Worm (Caenorhabditis elegans) whole organism, young adult: ENCODE results near the gene vms-1.

Experiments
- B0035.1 ChIP-seq: sonication (generic microtip); optimal IDR thresholded peaks from 2 replicates; lab custom pipeline; 2016; ENCODE audit warnings: missing genetic modification characterization, mild to moderate bottlenecking, missing compliant biosample characterization, missing genotype, missing genetic modification reagents
- D2030.7 ChIP-seq: fragments of 200-800 bp; sonication (Bioruptor generic); IDR thresholded peaks from 2 replicates; pipeline ENCODE4 v1.3.6; 2022; ENCODE audit warnings: missing genetic modification reagents, missing genetic modification characterization, missing compliant biosample characterization
- Y53F4B.3 ChIP-seq: fragments of 200-800 bp; sonication (Bioruptor generic); IDR thresholded peaks from 2 replicates; pipeline ENCODE4 v1.3.6; 2022; ENCODE audit warnings: missing genetic modification reagents, missing genetic modification characterization, missing compliant biosample characterization
- Y67H2A.10 ChIP-seq: fragments of 200-800 bp; sonication (Bioruptor generic); conservative IDR thresholded peaks from 2 replicates; pipeline ENCODE4 v1.3.6; 2022; ENCODE audit warnings: missing genetic modification reagents, missing genetic modification characterization, missing compliant biosample characterization
- ama-1 ChIP-seq, 3 experiments: fragments of 150-350 bp in 1 of 3; sonication (generic microtip) in 2 of 3; optimal IDR thresholded peaks; 2 replicates each; lab custom pipeline; 2014 to 2018; ENCODE audit warnings: missing biosample characterization in 2 of 3, missing genetic modification characterization in 2 of 3, missing genetic modification reagents in 2 of 3
- attf-3 ChIP-seq: fragments of 200-800 bp; sonication (Bioruptor generic); conservative IDR thresholded peaks from 2 replicates; pipeline ENCODE4 v1.3.6; 2022; ENCODE audit warnings: missing genetic modification reagents, missing genetic modification characterization, missing compliant biosample characterization
- cebp-1 ChIP-seq, 2 experiments: fragments of 200-800 bp in 1 of 2; sonication (Bioruptor generic) in 1 of 2; sonication (generic microtip) in 1 of 2; IDR thresholded peaks in 1 of 2; optimal IDR thresholded peaks in 1 of 2; 2 replicates each; pipeline versions ENCODE4 v1.3.6 to Lab custom; 2017 to 2022; ENCODE audit warnings: missing compliant biosample characterization in 2 of 2, missing genetic modification characterization in 2 of 2, mild to moderate bottlenecking in 1 of 2, missing genetic modification reagents in 1 of 2, moderate library complexity in 1 of 2
- nhr-120 ChIP-seq: fragments of 200-800 bp; sonication (Bioruptor generic); IDR thresholded peaks from 2 replicates; pipeline ENCODE4 v1.3.6; 2022; ENCODE audit warnings: missing genetic modification characterization, missing compliant biosample characterization
- nhr-90 ChIP-seq: sonication (generic microtip); optimal IDR thresholded peaks from 2 replicates; lab custom pipeline; 2016; ENCODE audit warnings: missing genotype, mild to moderate bottlenecking, missing genetic modification characterization, missing compliant biosample characterization
- xnd-1 ChIP-seq: sonication (generic microtip); optimal IDR thresholded peaks from 2 replicates; lab custom pipeline; 2016; ENCODE audit warnings: missing genotype, missing genetic modification reagents, missing genetic modification characterization, missing compliant biosample characterization

ce11 chrIII:8069206-8069605 is 19.1 kb upstream of the vms-1 start:
- TF ChIP-seq nhr-90 (tag; lab: Kevin White, UChicago) (no peak), ama-1 (optimal IDR thresholded peaks at IDR 0.05; lab: Kevin White, UChicago) (no peak), ama-1 (GFP tag; optimal IDR thresholded peaks at IDR 0.05; lab: Kevin White, UChicago) (no peak), Y53F4B.3 (GFP tag; lab: Robert Waterston, UW) (no peak), D2030.7 (GFP tag; lab: Robert Waterston, UW) (no peak), cebp-1 (GFP tag; IDR thresholded peaks at IDR 0.05; lab: Robert Waterston, UW) (no peak), cebp-1 (tag; optimal IDR thresholded peaks at IDR 0.05; lab: Kevin White, UChicago) (no peak), nhr-120 (GFP tag; lab: Robert Waterston, UW) (no peak), xnd-1 (tag; lab: Kevin White, UChicago) (no peak), Y67H2A.10 (GFP tag; lab: Robert Waterston, UW) (no peak), B0035.1 (tag; lab: Kevin White, UChicago) (no peak), attf-3 (GFP tag; lab: Robert Waterston, UW) (no peak)
